Fruit fly (Drosophila melanogaster): ENCODE data around the gene AdoR.

The AdoR gene

dm6 chr3R:30183872-30184271 is 34.5 kb upstream of the AdoR start:
- TF ChIP-seq CG33557 (GFP tag; optimal IDR thresholded peaks at IDR 0.05) (no peak), CG4617 (GFP tag; optimal IDR thresholded peaks at IDR 0.05; ENCODE audit: borderline replicate concordance) (no peak), sens-2 (GFP tag; IDR thresholded peaks at IDR 0.05) (no peak), hb (GFP tag; IDR thresholded peaks at IDR 0.05; ENCODE audit: partially characterized antibody) (no peak), CG14441 (GFP tag; IDR thresholded peaks at IDR 0.05) (no peak), tin (GFP tag; optimal IDR thresholded peaks at IDR 0.05) (no peak), gem (tag; optimal IDR thresholded peaks at IDR 0.05) (no peak), CG34422 (GFP tag; IDR thresholded peaks at IDR 0.05) (no peak), B-H1 (GFP tag; IDR thresholded peaks at IDR 0.05) (no peak), dimm (GFP tag; IDR thresholded peaks at IDR 0.05) (no peak), CG1602 (GFP tag; optimal IDR thresholded peaks at IDR 0.05) (no peak), p53 (GFP tag; optimal IDR thresholded peaks at IDR 0.05) (no peak), sqz (GFP tag; optimal IDR thresholded peaks at IDR 0.05) (no peak), Stat92E (GFP tag; optimal IDR thresholded peaks at IDR 0.05) (no peak), CG8388 (GFP tag; optimal IDR thresholded peaks at IDR 0.05) (no peak), CG13296 (GFP tag; optimal IDR thresholded peaks at IDR 0.05) (no peak), nom (GFP tag; optimal IDR thresholded peaks at IDR 0.05) (no peak), CG34224 (GFP tag; IDR thresholded peaks at IDR 0.05; ENCODE audit: partially characterized antibody) (no peak), Trl (optimal IDR thresholded peaks at IDR 0.05) (no peak), Trl (GFP tag; optimal IDR thresholded peaks at IDR 0.05) (no peak), gcm2 (GFP tag; optimal IDR thresholded peaks at IDR 0.05) (no peak)

dm6 chr3R:30179934-30180333 is 30.5 kb upstream of the AdoR start, which contains the start of gene Bet5:
TSS of gene Bet5 (plus strand) at chr3R:30180232.
- no peak for TF ChIP-seq dimm (GFP tag; IDR thresholded peaks at IDR 0.05)
- TF ChIP-seq CG6791 (GFP tag; IDR thresholded peaks at IDR 0.05; ENCODE audit: partially characterized antibody): 0 out of 3 replicates have a peak, but pooled peaks have one; percentile 45
- TF ChIP-seq CG32772 (GFP tag; IDR thresholded peaks at IDR 0.05): no peak
- no peak for TF ChIP-seq Bdp1 (GFP tag; optimal IDR thresholded peaks at IDR 0.05)
- TF ChIP-seq CG1603 (tag; optimal IDR thresholded peaks at IDR 0.05): peak; percentile 46
- TF ChIP-seq CG3995 (GFP tag; optimal IDR thresholded peaks at IDR 0.05): no peak
- TF ChIP-seq mam (GFP tag; optimal IDR thresholded peaks at IDR 0.05): no peak
- no peak for TF ChIP-seq CG13775 (GFP tag; optimal IDR thresholded peaks at IDR 0.05)
- no peak for TF ChIP-seq Atf6 (GFP tag; IDR thresholded peaks at IDR 0.05)
- TF ChIP-seq ara (GFP tag; IDR thresholded peaks at IDR 0.05): no peak
- no peak for TF ChIP-seq tup (GFP tag; optimal IDR thresholded peaks at IDR 0.05)
- TF ChIP-seq amos (GFP tag; IDR thresholded peaks at IDR 0.05; ENCODE audit: partially characterized antibody): 0 out of 2 replicates have a peak, but pooled peaks have one; percentile 12
- no peak for TF ChIP-seq Fer3 (tag; optimal IDR thresholded peaks at IDR 0.05)
- TF ChIP-seq Elba2 (GFP tag; optimal IDR thresholded peaks at IDR 0.05): no peak
- no peak for TF ChIP-seq CG2199 (GFP tag; IDR thresholded peaks at IDR 0.05)
- no peak for TF ChIP-seq dmrt99B (tag; optimal IDR thresholded peaks at IDR 0.05)
- no peak for TF ChIP-seq bcd (GFP tag; optimal IDR thresholded peaks at IDR 0.05)
- TF ChIP-seq CG3726 (GFP tag; IDR thresholded peaks at IDR 0.05): no peak
- TF ChIP-seq dan (GFP tag; IDR thresholded peaks at IDR 0.05): no peak
- no peak for TF ChIP-seq twi (tag; optimal IDR thresholded peaks at IDR 0.05)
- no peak for TF ChIP-seq Dref (GFP tag; IDR thresholded peaks at IDR 0.05)
- TF ChIP-seq croc (GFP tag; conservative IDR thresholded peaks at IDR 0.05): no peak
- TF ChIP-seq MBD-R2 (GFP tag; IDR thresholded peaks at IDR 0.05): peak; percentile 88
- peak; percentile 15 for TF ChIP-seq CG4617 (GFP tag; optimal IDR thresholded peaks at IDR 0.05; ENCODE audit: borderline replicate concordance)
- no peak for TF ChIP-seq Gsc (GFP tag; IDR thresholded peaks at IDR 0.05)
- TF ChIP-seq pzg (GFP tag; optimal IDR thresholded peaks at IDR 0.05): peak; percentile 61
- TF ChIP-seq Scr (GFP tag; IDR thresholded peaks at IDR 0.05; ENCODE audit: partially characterized antibody): 0 out of 2 replicates have a peak, but pooled peaks have one; percentile 18
- TF ChIP-seq E2f2 (GFP tag; IDR thresholded peaks at IDR 0.05): peak; percentile 76
- TF ChIP-seq CG18599 (GFP tag; optimal IDR thresholded peaks at IDR 0.05): no peak
- TF ChIP-seq Dp (GFP tag; optimal IDR thresholded peaks at IDR 0.05): peak; percentile 67
- no peak for TF ChIP-seq wek (GFP tag; optimal IDR thresholded peaks at IDR 0.05)
- TF ChIP-seq CG12744 (GFP tag; optimal IDR thresholded peaks at IDR 0.05): no peak

Measured in whole organism, embryonic.